Worm (Caenorhabditis elegans): ENCODE results near the gene CD4.11.

DNA sequence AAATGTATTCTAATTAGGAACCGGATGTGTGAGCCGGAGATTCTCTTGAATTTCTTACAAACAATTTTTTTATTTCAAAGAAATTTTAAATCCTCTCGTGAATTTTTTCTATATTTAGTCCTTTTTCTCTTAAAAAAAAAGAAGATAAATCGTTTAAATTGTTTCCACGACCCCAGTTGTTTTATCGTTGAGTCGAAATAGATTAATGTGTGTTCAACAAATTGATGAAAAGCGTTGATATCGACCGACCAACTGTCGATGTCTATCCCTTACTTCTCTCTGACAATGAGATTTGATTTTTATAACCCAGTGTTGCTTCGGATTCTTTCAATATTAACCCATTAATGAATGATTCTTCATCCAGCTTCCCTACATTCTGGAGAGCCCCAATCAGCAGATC, 21.3 kb downstream of the CD4.11 start, which contains the start of gene CD4.1:
- TF ChIP-seq pha-4 (GFP tag; IDR thresholded peaks at IDR 0.05) (no peak), pha-4 (tag; optimal IDR thresholded peaks at IDR 0.05) (no peak), cey-2 (tag; optimal IDR thresholded peaks at IDR 0.05; ENCODE audit: borderline replicate concordance, insufficient read depth) (no peak), egl-27 (tag; optimal IDR thresholded peaks at IDR 0.05) (no peak), ztf-11 (tag; optimal IDR thresholded peaks at IDR 0.05) (no peak), hlh-30 (tag; optimal IDR thresholded peaks at IDR 0.05; ENCODE audit: insufficient read depth) (no peak), pqm-1 (tag; optimal IDR thresholded peaks at IDR 0.05) (no peak), nhr-6 (tag; optimal IDR thresholded peaks at IDR 0.05) (no peak), nhr-11 (tag; optimal IDR thresholded peaks at IDR 0.05) (no peak), zfp-3 (GFP tag; conservative IDR thresholded peaks at IDR 0.05) (no peak), nhr-42 (GFP tag; IDR thresholded peaks at IDR 0.05) (no peak), ama-1 (optimal IDR thresholded peaks at IDR 0.05) (no peak), lim-7 (GFP tag; IDR thresholded peaks at IDR 0.05) (no peak)

Data from whole organism, L4 larva.